Worm (Caenorhabditis elegans): ENCODE data around the gene C26E6.12.
A peak's percentile ranks its signal among the peaks of the same experiment; 100 is the strongest.

The C26E6.12 gene

ce11 chrIII:4937022-4937421 is 5.0 kb upstream of the C26E6.12 start, which contains the start of gene fsn-1:
Gene fsn-1, plus strand, starts transcription at chrIII:4937322.
- TF ChIP-seq lin-13 (GFP tag; optimal IDR thresholded peaks at IDR 0.05) = no peak
- no peak for TF ChIP-seq elt-3 (tag; optimal IDR thresholded peaks at IDR 0.05)
- TF ChIP-seq nhr-21 (tag; optimal IDR thresholded peaks at IDR 0.05) = no peak
- no peak for TF ChIP-seq crh-2 (tag; optimal IDR thresholded peaks at IDR 0.05)
- no peak for TF ChIP-seq lin-39 (tag; optimal IDR thresholded peaks at IDR 0.05)
- no peak for TF ChIP-seq aly-2 (tag; optimal IDR thresholded peaks at IDR 0.05)
- TF ChIP-seq mab-5 (tag; optimal IDR thresholded peaks at IDR 0.05) = no peak
- TF ChIP-seq unc-39 (tag; optimal IDR thresholded peaks at IDR 0.05) = no peak
- TF ChIP-seq sma-9 (GFP tag; optimal IDR thresholded peaks at IDR 0.05) = no peak
- TF ChIP-seq sma-9 (tag; optimal IDR thresholded peaks at IDR 0.05) = no peak
- no peak for TF ChIP-seq mdl-1 (tag; optimal IDR thresholded peaks at IDR 0.05)
- TF ChIP-seq nhr-25 (tag; optimal IDR thresholded peaks at IDR 0.05) = no peak
- TF ChIP-seq unc-62 (GFP tag; optimal IDR thresholded peaks at IDR 0.05) = no peak

DNA sequence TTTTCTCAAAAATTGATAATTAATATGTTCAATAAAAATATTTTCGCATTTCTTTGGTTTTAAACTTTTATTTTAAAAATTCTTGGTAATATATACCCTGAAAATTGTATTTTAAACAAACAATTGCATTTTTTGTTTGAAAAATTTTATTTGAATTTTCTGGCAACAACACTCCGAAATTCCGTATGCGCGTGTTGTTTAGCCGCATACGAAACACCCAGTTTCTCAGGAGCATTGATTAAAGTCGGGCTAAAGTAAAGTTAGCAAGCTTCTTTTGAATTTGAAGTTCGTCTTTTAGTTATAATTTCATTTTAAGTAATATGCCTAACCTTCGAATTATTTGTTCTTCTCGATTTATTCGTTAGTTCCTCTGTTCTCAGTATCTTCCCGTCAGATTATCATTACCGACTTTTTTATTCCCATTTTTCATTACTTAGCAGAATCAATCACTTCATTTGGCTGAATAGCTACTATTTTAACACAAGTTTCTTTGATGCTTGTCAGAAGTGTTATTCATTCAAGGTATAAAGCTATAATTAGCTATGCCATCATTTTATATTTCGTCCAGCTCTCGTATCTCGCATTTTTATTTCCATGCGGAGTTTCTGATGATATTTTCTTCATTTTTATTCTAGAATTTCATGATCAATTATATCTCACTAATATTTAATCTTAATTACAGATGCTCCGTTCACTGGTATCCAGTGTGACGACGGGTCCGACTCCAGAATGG is 3.0 kb upstream of the C26E6.12 start, which contains the start of gene mrps-18C:
mrps-18C (plus strand) TSS at position 683 of the 733 bp plus-strand sequence.
- no peak for TF ChIP-seq sma-3 (GFP tag; optimal IDR thresholded peaks at IDR 0.05)
- TF ChIP-seq gmeb-1 (tag; optimal IDR thresholded peaks at IDR 0.05) = peak; percentile 50
- TF ChIP-seq lsy-2 (tag; optimal IDR thresholded peaks at IDR 0.05) = peak in 1 of 2 experiments; percentile 53
- peak; percentile 52 for TF ChIP-seq unc-55 (GFP tag; optimal IDR thresholded peaks at IDR 0.05)
- peak; percentile 44 for TF ChIP-seq C34F6.9 (tag; optimal IDR thresholded peaks at IDR 0.05)
- no peak for TF ChIP-seq snpc-4 (tag; optimal IDR thresholded peaks at IDR 0.05)
- TF ChIP-seq mbf-1 (tag; optimal IDR thresholded peaks at IDR 0.05) = no peak

DNA sequence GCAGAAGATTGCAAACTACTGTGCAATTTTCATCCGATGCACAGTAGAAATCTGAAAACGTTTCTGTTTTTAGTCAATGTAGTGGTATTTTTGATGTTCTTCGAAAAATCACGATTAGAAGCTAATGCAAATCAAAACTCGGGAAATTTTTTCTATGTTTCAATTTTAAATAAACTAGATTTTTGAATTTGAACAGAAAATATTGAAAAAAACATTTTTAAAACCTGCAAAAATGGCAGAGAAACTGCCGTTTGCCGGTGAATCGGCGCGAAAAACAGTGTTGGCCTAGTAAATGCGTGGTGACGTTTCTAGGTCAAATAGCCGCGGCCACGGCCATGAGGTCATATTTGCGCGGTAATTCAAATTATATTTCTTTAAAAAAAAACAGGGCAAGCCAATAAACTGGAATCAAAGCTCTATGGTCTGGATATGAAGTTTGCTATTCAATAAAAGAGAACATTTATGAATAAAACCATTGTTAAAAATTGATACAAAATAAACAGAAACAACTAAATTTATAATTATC is 1.8 kb downstream of the C26E6.12 start, which contains the start of gene set-2:
set-2 (minus strand) TSS at position 51 of the 526 bp plus-strand sequence.
- no peak for TF ChIP-seq nhr-12 (tag; optimal IDR thresholded peaks at IDR 0.05)
- no peak for TF ChIP-seq blmp-1 (tag; optimal IDR thresholded peaks at IDR 0.05; ENCODE audit: insufficient read depth)
- no peak for TF ChIP-seq ztf-1 (GFP tag; conservative IDR thresholded peaks at IDR 0.05)
- peak; percentile 52 for TF ChIP-seq C34F6.9 (tag; optimal IDR thresholded peaks at IDR 0.05)
- no peak for TF ChIP-seq ceh-82 (tag; optimal IDR thresholded peaks at IDR 0.05)
- no peak for TF ChIP-seq ama-1 (optimal IDR thresholded peaks at IDR 0.05)
- no peak for TF ChIP-seq elt-3 (tag; optimal IDR thresholded peaks at IDR 0.05)
- TF ChIP-seq gmeb-1 (tag; optimal IDR thresholded peaks at IDR 0.05) = peak; percentile 92
- TF ChIP-seq Y55F3AM.14 (GFP tag; optimal IDR thresholded peaks at IDR 0.05) = no peak
- no peak for TF ChIP-seq nhr-11 (tag; optimal IDR thresholded peaks at IDR 0.05)
- no peak for TF ChIP-seq mab-5 (tag; optimal IDR thresholded peaks at IDR 0.05)
- no peak for TF ChIP-seq mdl-1 (tag; optimal IDR thresholded peaks at IDR 0.05)
- TF ChIP-seq fos-1 (tag; optimal IDR thresholded peaks at IDR 0.05) = peak; percentile 14
- TF ChIP-seq nhr-25 (tag; optimal IDR thresholded peaks at IDR 0.05) = peak; percentile 64
- TF ChIP-seq peb-1 (tag; optimal IDR thresholded peaks at IDR 0.05) = no peak
- no peak for TF ChIP-seq R02D3.7 (tag; optimal IDR thresholded peaks at IDR 0.05)
- TF ChIP-seq F13H6.1 (tag; optimal IDR thresholded peaks at IDR 0.05) = peak; percentile 65
- no peak for TF ChIP-seq aly-2 (tag; optimal IDR thresholded peaks at IDR 0.05)
- TF ChIP-seq nhr-77 (tag; optimal IDR thresholded peaks at IDR 0.05) = no peak
- no peak for TF ChIP-seq egl-27 (tag; optimal IDR thresholded peaks at IDR 0.05)
- TF ChIP-seq elt-1 (tag; optimal IDR thresholded peaks at IDR 0.05) = no peak
- TF ChIP-seq nhr-23 (tag; optimal IDR thresholded peaks at IDR 0.05) = no peak
- no peak for TF ChIP-seq nhr-6 (tag; optimal IDR thresholded peaks at IDR 0.05)
- peak; percentile 28 for TF ChIP-seq lin-11 (tag; optimal IDR thresholded peaks at IDR 0.05)
- no peak for TF ChIP-seq nhr-237 (tag; optimal IDR thresholded peaks at IDR 0.05)
- TF ChIP-seq snpc-4 (tag; optimal IDR thresholded peaks at IDR 0.05) = no peak
- TF ChIP-seq sma-3 (GFP tag; optimal IDR thresholded peaks at IDR 0.05) = peak; percentile 57
- no peak for TF ChIP-seq nhr-129 (tag; optimal IDR thresholded peaks at IDR 0.05)
- peak; percentile 64 for TF ChIP-seq lin-13 (GFP tag; optimal IDR thresholded peaks at IDR 0.05)
- TF ChIP-seq ceh-16 (tag; optimal IDR thresholded peaks at IDR 0.05) = no peak
- peak; percentile 70 for TF ChIP-seq crh-2 (tag; optimal IDR thresholded peaks at IDR 0.05)
- TF ChIP-seq unc-39 (tag; optimal IDR thresholded peaks at IDR 0.05) = no peak
- TF ChIP-seq lsy-2 (tag; optimal IDR thresholded peaks at IDR 0.05) = peak; percentile 6 to 76
- peak; percentile 2 for TF ChIP-seq ztf-4 (tag; optimal IDR thresholded peaks at IDR 0.05)
- peak; percentile 60 for TF ChIP-seq unc-55 (GFP tag; optimal IDR thresholded peaks at IDR 0.05)
- TF ChIP-seq sma-9 (GFP tag; optimal IDR thresholded peaks at IDR 0.05) = peak; percentile 38
- no peak for TF ChIP-seq sma-9 (tag; optimal IDR thresholded peaks at IDR 0.05)
- no peak for TF ChIP-seq mbf-1 (tag; optimal IDR thresholded peaks at IDR 0.05)
- TF ChIP-seq nhr-10 (tag; optimal IDR thresholded peaks at IDR 0.05) = no peak
- no peak for TF ChIP-seq zag-1 (tag; optimal IDR thresholded peaks at IDR 0.05)
- TF ChIP-seq ZK546.5 (tag; optimal IDR thresholded peaks at IDR 0.05) = no peak
- TF ChIP-seq sem-4 (tag; optimal IDR thresholded peaks at IDR 0.05) = peak; percentile 16
